Worm (Caenorhabditis elegans) whole organism, young adult: Measurements from ENCODE around the gene gfi-1.

Experiments used
- B0019.2 ChIP-seq: fragments of 200-800 bp; sonication (Bioruptor generic); conservative IDR thresholded peaks from 2 replicates; pipeline ENCODE4 v1.3.6; 2022; ENCODE audit warnings: missing genetic modification reagents, missing genetic modification characterization, missing compliant biosample characterization
- B0035.1 ChIP-seq: sonication (generic microtip); optimal IDR thresholded peaks from 2 replicates; lab custom pipeline; 2016; ENCODE audit warnings: missing genetic modification characterization, mild to moderate bottlenecking, missing compliant biosample characterization, missing genotype, missing genetic modification reagents
- B0336.3 ChIP-seq: fragments of 200-800 bp; sonication (Bioruptor generic); IDR thresholded peaks from 2 replicates; pipeline ENCODE4 v1.3.6; 2022; ENCODE audit warnings: missing genetic modification characterization, missing compliant biosample characterization
- C17E4.6 ChIP-seq: fragments of 200-800 bp; sonication (Bioruptor generic); IDR thresholded peaks from 2 replicates; pipeline ENCODE4 v1.3.6; 2022; ENCODE audit warnings: missing genetic modification reagents, missing genetic modification characterization, missing compliant biosample characterization
- D2030.7 ChIP-seq: fragments of 200-800 bp; sonication (Bioruptor generic); IDR thresholded peaks from 2 replicates; pipeline ENCODE4 v1.3.6; 2022; ENCODE audit warnings: missing genetic modification reagents, missing genetic modification characterization, missing compliant biosample characterization
- F23B12.7 ChIP-seq: sonication (generic microtip); optimal IDR thresholded peaks from 2 replicates; lab custom pipeline; 2017; ENCODE audit warnings: missing genetic modification characterization, mild to moderate bottlenecking, missing compliant biosample characterization, antibody characterized with exemption, moderate library complexity; ENCODE audit not compliant: insufficient read depth
- F57A8.1 ChIP-seq: fragments of 200-800 bp; sonication (Bioruptor generic); optimal IDR thresholded peaks from 2 replicates; lab custom pipeline; 2018; ENCODE audit warnings: mild to moderate bottlenecking, missing genetic modification characterization, moderate library complexity, missing compliant biosample characterization
- F57C9.4 ChIP-seq: sonication (generic microtip); optimal IDR thresholded peaks from 2 replicates; lab custom pipeline; 2017; ENCODE audit warnings: mild to moderate bottlenecking, missing genetic modification characterization, missing compliant biosample characterization
- K11D2.4 ChIP-seq: fragments of 200-800 bp; sonication (Bioruptor generic); IDR thresholded peaks from 2 replicates; pipeline ENCODE4 v1.3.6; 2022; ENCODE audit warnings: missing genetic modification reagents, missing genetic modification characterization, missing compliant biosample characterization
- T26A5.8 ChIP-seq: sonication (generic microtip); optimal IDR thresholded peaks from 2 replicates; lab custom pipeline; 2016; ENCODE audit warnings: missing genetic modification characterization, missing compliant biosample characterization
- Y95B8A.8 ChIP-seq: fragments of 200-800 bp; sonication (Bioruptor generic); IDR thresholded peaks from 2 replicates; pipeline ENCODE4 v1.3.6; 2022; ENCODE audit warnings: missing genetic modification reagents, missing genetic modification characterization, missing compliant biosample characterization
- akir-1 ChIP-seq: fragments of 200-800 bp; sonication (Bioruptor generic); optimal IDR thresholded peaks from 2 replicates; lab custom pipeline; 2018; ENCODE audit warnings: mild to moderate bottlenecking, missing genetic modification characterization, moderate library complexity, missing compliant biosample characterization
- athp-1 ChIP-seq: sonication (generic microtip); optimal IDR thresholded peaks from 2 replicates; lab custom pipeline; 2017; ENCODE audit warnings: mild to moderate bottlenecking, missing genetic modification characterization, missing compliant biosample characterization
- attf-5 ChIP-seq: fragments of 200-800 bp; sonication (Bioruptor generic); optimal IDR thresholded peaks from 2 replicates; lab custom pipeline; 2018; ENCODE audit warnings: mild to moderate bottlenecking, missing genetic modification characterization, missing compliant biosample characterization
- bed-2 ChIP-seq: fragments of 200-800 bp; sonication (Bioruptor generic); IDR thresholded peaks from 2 replicates; pipeline ENCODE4 v1.3.6; 2022; ENCODE audit warnings: missing genetic modification reagents, missing genetic modification characterization, missing compliant biosample characterization
- ceh-100 ChIP-seq: fragments of 200-800 bp; sonication (Bioruptor generic); IDR thresholded peaks from 2 replicates; pipeline ENCODE4 v1.3.6; 2022; ENCODE audit warnings: missing genetic modification reagents, missing genetic modification characterization, missing compliant biosample characterization
- ceh-27 ChIP-seq: fragments of 200-800 bp; sonication (Bioruptor generic); optimal IDR thresholded peaks from 2 replicates; lab custom pipeline; 2018; ENCODE audit warnings: mild to moderate bottlenecking, missing genetic modification characterization, moderate library complexity, missing compliant biosample characterization
- ceh-58 ChIP-seq: fragments of 200-800 bp; sonication (Bioruptor generic); IDR thresholded peaks from 2 replicates; pipeline ENCODE4 v1.3.6; 2022; ENCODE audit warnings: missing genetic modification characterization, missing compliant biosample characterization
- die-1 ChIP-seq: sonication (generic microtip); optimal IDR thresholded peaks from 2 replicates; lab custom pipeline; 2016; ENCODE audit warnings: missing genotype, mild to moderate bottlenecking, missing genetic modification characterization, missing compliant biosample characterization
- egl-18 ChIP-seq: fragments of 200-800 bp; sonication (Bioruptor generic); IDR thresholded peaks from 2 replicates; pipeline ENCODE4 v1.3.6; 2022; ENCODE audit warnings: missing genetic modification reagents, missing genetic modification characterization, missing compliant biosample characterization
- gei-17 ChIP-seq: fragments of 200-800 bp; sonication (Bioruptor generic); optimal IDR thresholded peaks from 2 replicates; lab custom pipeline; 2018; ENCODE audit warnings: mild to moderate bottlenecking, missing genetic modification characterization, missing compliant biosample characterization
- hlh-12 ChIP-seq: sonication (generic microtip); optimal IDR thresholded peaks from 2 replicates; lab custom pipeline; 2016; ENCODE audit warnings: missing genetic modification characterization, missing compliant biosample characterization
- hlh-26 ChIP-seq: fragments of 200-800 bp; sonication (Bioruptor generic); conservative IDR thresholded peaks from 2 replicates; pipeline ENCODE4 v1.3.6; 2022; ENCODE audit warnings: missing genetic modification reagents, missing genetic modification characterization, missing compliant biosample characterization
- hmg-1.2 ChIP-seq: fragments of 200-800 bp; sonication (Bioruptor generic); IDR thresholded peaks from 2 replicates; pipeline ENCODE4 v1.3.6; 2022; ENCODE audit warnings: missing genetic modification reagents, missing genetic modification characterization, missing compliant biosample characterization
- hmg-20 ChIP-seq: fragments of 200-800 bp; sonication (Bioruptor generic); IDR thresholded peaks from 2 replicates; pipeline ENCODE4 v1.3.6; 2022; ENCODE audit warnings: missing genetic modification reagents, missing genetic modification characterization, missing compliant biosample characterization
- hrde-1 ChIP-seq: sonication (generic microtip); optimal IDR thresholded peaks from 2 replicates; lab custom pipeline; 2016; ENCODE audit warnings: missing genetic modification characterization, mild to moderate bottlenecking, missing compliant biosample characterization, moderate library complexity, missing genotype, missing genetic modification reagents, borderline replicate concordance
- lag-1 ChIP-seq: fragments of 200-800 bp; sonication (Bioruptor generic); IDR thresholded peaks from 2 replicates; pipeline ENCODE4 v1.3.6; 2022; ENCODE audit warnings: missing genetic modification reagents, missing genetic modification characterization, missing compliant biosample characterization
- let-526 ChIP-seq: fragments of 200-800 bp; sonication (Bioruptor generic); IDR thresholded peaks from 2 replicates; pipeline ENCODE4 v1.3.6; 2022; ENCODE audit warnings: missing genetic modification reagents, missing genetic modification characterization, missing compliant biosample characterization
- lin-54 ChIP-seq: fragments of 200-800 bp; sonication (Bioruptor generic); optimal IDR thresholded peaks from 2 replicates; lab custom pipeline; 2018; ENCODE audit warnings: mild to moderate bottlenecking, missing genetic modification characterization, missing compliant biosample characterization
- lsy-27 ChIP-seq: sonication (generic microtip); optimal IDR thresholded peaks from 2 replicates; lab custom pipeline; 2017; ENCODE audit warnings: missing genetic modification characterization, mild to moderate bottlenecking, missing compliant biosample characterization, antibody characterized with exemption, missing genotype, borderline replicate concordance; ENCODE audit not compliant: insufficient read depth
- madf-3 ChIP-seq: fragments of 200-800 bp; sonication (Bioruptor generic); IDR thresholded peaks from 2 replicates; pipeline ENCODE4 v1.3.6; 2022; ENCODE audit warnings: missing genetic modification reagents, missing genetic modification characterization, missing compliant biosample characterization
- madf-6 ChIP-seq: fragments of 200-800 bp; sonication (Bioruptor generic); IDR thresholded peaks from 2 replicates; pipeline ENCODE4 v1.3.6; 2022; ENCODE audit warnings: missing genetic modification reagents, missing genetic modification characterization, missing compliant biosample characterization
- mxl-1 ChIP-seq: sonication (generic microtip); optimal IDR thresholded peaks from 2 replicates; lab custom pipeline; 2016; ENCODE audit warnings: missing genetic modification characterization, missing compliant biosample characterization
- nfya-1 ChIP-seq: sonication (generic microtip); optimal IDR thresholded peaks from 2 replicates; lab custom pipeline; 2017; ENCODE audit warnings: antibody characterized with exemption, missing compliant biosample characterization, missing genetic modification characterization, borderline replicate concordance; ENCODE audit not compliant: insufficient read depth
- nfyb-1 ChIP-seq: fragments of 200-800 bp; sonication (Bioruptor generic); IDR thresholded peaks from 2 replicates; pipeline ENCODE4 v1.3.6; 2022; ENCODE audit warnings: missing genetic modification reagents, missing genetic modification characterization, missing compliant biosample characterization
- nhr-179 ChIP-seq: sonication (generic microtip); optimal IDR thresholded peaks from 2 replicates; lab custom pipeline; 2016; ENCODE audit warnings: mild to moderate bottlenecking, missing genetic modification characterization, missing compliant biosample characterization
- nhr-27 ChIP-seq: fragments of 200-800 bp; sonication (Bioruptor generic); optimal IDR thresholded peaks from 2 replicates; lab custom pipeline; 2018; ENCODE audit warnings: mild to moderate bottlenecking, missing genetic modification characterization, moderate library complexity, missing compliant biosample characterization
- nhr-90 ChIP-seq: sonication (generic microtip); optimal IDR thresholded peaks from 2 replicates; lab custom pipeline; 2016; ENCODE audit warnings: missing genotype, mild to moderate bottlenecking, missing genetic modification characterization, missing compliant biosample characterization
- pha-4 ChIP-seq: fragments of 150-350 bp; sonication (generic microtip); optimal IDR thresholded peaks from 2 replicates; lab custom pipeline; 2014; ENCODE audit warnings: missing biosample characterization, missing genetic modification reagents, missing genetic modification characterization
- repo-1 ChIP-seq: sonication (generic microtip); optimal IDR thresholded peaks from 2 replicates; lab custom pipeline; 2017; ENCODE audit warnings: mild to moderate bottlenecking, missing genetic modification characterization, missing compliant biosample characterization
- snpc-1.3 ChIP-seq: sonication (generic microtip); optimal IDR thresholded peaks from 2 replicates; lab custom pipeline; 2017; ENCODE audit warnings: missing genetic modification characterization, mild to moderate bottlenecking, missing compliant biosample characterization, antibody characterized with exemption, moderate library complexity, missing genotype, missing genetic modification reagents; ENCODE audit not compliant: insufficient read depth
- somi-1 ChIP-seq: fragments of 200-800 bp; sonication (Bioruptor generic); optimal IDR thresholded peaks from 2 replicates; lab custom pipeline; 2018; ENCODE audit warnings: mild to moderate bottlenecking, missing genetic modification characterization, missing compliant biosample characterization
- tbp1 ChIP-seq: fragments of 200-800 bp; sonication (Bioruptor generic); optimal IDR thresholded peaks from 2 replicates; lab custom pipeline; 2018; ENCODE audit warnings: mild to moderate bottlenecking, missing genetic modification characterization, missing compliant biosample characterization
- tbx-9 ChIP-seq: sonication (generic microtip); optimal IDR thresholded peaks from 2 replicates; lab custom pipeline; 2016; ENCODE audit warnings: borderline replicate concordance, missing genetic modification characterization, inconsistent platforms, missing compliant biosample characterization
- unc-130 ChIP-seq: sonication (generic microtip); optimal IDR thresholded peaks from 2 replicates; lab custom pipeline; 2016; ENCODE audit warnings: missing genetic modification reagents, missing genetic modification characterization, missing compliant biosample characterization
- unc-62 ChIP-seq: fragments of 150-350 bp; optimal IDR thresholded peaks from 2 replicates; lab custom pipeline; 2014; ENCODE audit warnings: missing biosample characterization, missing genetic modification reagents, missing genetic modification characterization
- zfh-2 ChIP-seq: fragments of 200-800 bp; sonication (Bioruptor generic); conservative IDR thresholded peaks from 2 replicates; pipeline ENCODE4 v1.3.6; 2022; ENCODE audit warnings: missing genetic modification reagents, missing genetic modification characterization, missing compliant biosample characterization
- ztf-22 ChIP-seq: fragments of 200-800 bp; sonication (Bioruptor generic); optimal IDR thresholded peaks from 2 replicates; lab custom pipeline; 2018; ENCODE audit warnings: mild to moderate bottlenecking, missing genetic modification characterization, moderate library complexity, missing compliant biosample characterization
- ztf-6 ChIP-seq: fragments of 200-800 bp; sonication (Bioruptor generic); IDR thresholded peaks from 2 replicates; pipeline ENCODE4 v1.3.6; 2022; ENCODE audit warnings: missing genetic modification reagents, missing genetic modification characterization, missing compliant biosample characterization

The gfi-1 gene

DNA sequence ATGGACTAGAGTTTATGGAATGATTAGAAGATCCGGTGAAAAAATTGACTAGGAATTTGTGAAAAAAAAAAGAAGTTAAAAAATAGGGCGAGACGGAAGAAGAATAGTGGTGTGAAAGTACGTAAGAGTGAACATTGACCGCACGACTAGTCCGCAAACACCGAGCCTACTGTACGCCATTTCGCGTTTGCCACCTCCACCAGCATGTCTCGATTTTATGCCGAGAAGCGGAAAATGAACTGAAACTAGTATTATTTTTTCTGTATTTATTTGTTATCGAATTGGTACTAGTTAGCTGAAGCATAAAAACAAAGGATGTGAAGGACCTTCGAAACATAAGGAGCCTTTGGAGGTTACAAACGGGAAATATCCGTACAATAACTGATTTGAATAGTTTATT is 27.7 kb upstream of the gfi-1 start (continued):
- TF ChIP-seq F57A8.1 (GFP tag; lab: Kevin White, UChicago) (no peak), nhr-179 (tag; lab: Kevin White, UChicago) (no peak), B0336.3 (GFP tag; lab: Robert Waterston, UW) (no peak), F57C9.4 (tag; lab: Kevin White, UChicago) (no peak), C17E4.6 (GFP tag; lab: Robert Waterston, UW) (no peak), akir-1 (GFP tag; lab: Kevin White, UChicago) (no peak), ceh-27 (GFP tag; lab: Kevin White, UChicago) (no peak), pha-4 (tag; lab: Kevin White, UChicago) (no peak), mxl-1 (no peak), die-1 (tag; lab: Kevin White, UChicago) (no peak), tbx-9 (tag; lab: Kevin White, UChicago) (no peak), hmg-1.2 (peak; percentile 28; the same call in 1 of the 2 replicates), F23B12.7 (tag; lab: Kevin White, UChicago) (no peak), bed-2 (GFP tag; lab: Robert Waterston, UW) (no peak), repo-1 (no peak), ztf-6 (peak; percentile 37; the same call in 1 of the 2 replicates), nhr-27 (tag; lab: Kevin White, UChicago) (no peak), nhr-90 (tag; lab: Kevin White, UChicago) (no peak), ceh-100 (no peak), nfya-1 (no peak), hlh-26 (GFP tag; lab: Robert Waterston, UW) (no peak), ceh-58 (GFP tag; lab: Robert Waterston, UW) (no peak), athp-1 (tag; lab: Kevin White, UChicago) (no peak), B0019.2 (no peak), unc-130 (no peak), K11D2.4 (peak; percentile 37; the same call in 1 of the 2 replicates), gei-17 (GFP tag; lab: Kevin White, UChicago) (no peak), hrde-1 (tag; lab: Kevin White, UChicago) (no peak), snpc-1.3 (tag; lab: Kevin White, UChicago) (no peak), madf-6 (GFP tag; lab: Robert Waterston, UW) (peak; percentile 52; the same call in 1 of the 2 replicates), zfh-2 (GFP tag; lab: Robert Waterston, UW) (no peak), tbp1 (GFP tag; lab: Kevin White, UChicago) (no peak), hlh-12 (tag; lab: Kevin White, UChicago) (no peak), madf-3 (no peak), egl-18 (GFP tag; lab: Robert Waterston, UW) (no peak), nfyb-1 (GFP tag; lab: Robert Waterston, UW) (0 out of 2 replicates have a peak, but pooled peaks have one; percentile 50), Y95B8A.8 (0 out of 2 replicates have a peak, but pooled peaks have one; percentile 45), attf-5 (GFP tag; lab: Kevin White, UChicago) (no peak), T26A5.8 (tag; lab: Kevin White, UChicago) (no peak), unc-62 (GFP tag; lab: Kevin White, UChicago) (no peak), hmg-20 (GFP tag; lab: Robert Waterston, UW) (no peak), D2030.7 (peak; percentile 13; the same call in 1 of the 2 replicates), lin-54 (GFP tag; lab: Kevin White, UChicago) (peak; percentile 25), ztf-22 (no peak), B0035.1 (no peak), somi-1 (GFP tag; lab: Kevin White, UChicago) (no peak), lsy-27 (no peak), let-526 (GFP tag; lab: Robert Waterston, UW) (no peak), lag-1 (GFP tag; lab: Robert Waterston, UW) (no peak)
